Worm (Caenorhabditis elegans): ENCODE measurements around the gene C55A6.7.

Gene C55A6.7

ce11 chrV:11472209-11472608 lies 48.1 kb downstream of the C55A6.7 start, which contains the start of the genes nas-20 and nas-21:
TSS of gene nas-20 (minus strand) at chrV:11472309.
TSS of gene nas-21 (plus strand) at chrV:11472564.
- TF ChIP-seq madf-2 (tag; optimal IDR thresholded peaks at IDR 0.05) (no peak), Y22D7AL.16 (tag; optimal IDR thresholded peaks at IDR 0.05) (no peak), pag-3 (tag; optimal IDR thresholded peaks at IDR 0.05; ENCODE audit: borderline replicate concordance) (no peak), ztf-16 (tag; optimal IDR thresholded peaks at IDR 0.05) (no peak), sdc-2 (tag; optimal IDR thresholded peaks at IDR 0.05) (no peak), lin-11 (tag; optimal IDR thresholded peaks at IDR 0.05) (no peak), mec-3 (tag; optimal IDR thresholded peaks at IDR 0.05; ENCODE audit: borderline replicate concordance) (no peak), ceh-14 (tag; optimal IDR thresholded peaks at IDR 0.05) (no peak), ceh-34 (tag; optimal IDR thresholded peaks at IDR 0.05) (no peak), F13H6.1 (tag; optimal IDR thresholded peaks at IDR 0.05) (no peak), ceh-9 (tag; optimal IDR thresholded peaks at IDR 0.05) (no peak), pat-9 (tag; optimal IDR thresholded peaks at IDR 0.05) (no peak), hlh-13 (GFP tag; optimal IDR thresholded peaks at IDR 0.05) (no peak), unc-86 (tag; optimal IDR thresholded peaks at IDR 0.05) (no peak), npax-4 (tag; optimal IDR thresholded peaks at IDR 0.05) (no peak), sox-2 (GFP tag; IDR thresholded peaks at IDR 0.05) (no peak)

- no peak for TF ChIP-seq zip-5 (tag; optimal IDR thresholded peaks at IDR 0.05)
- TF ChIP-seq pag-3 (tag; optimal IDR thresholded peaks at IDR 0.05; ENCODE audit: borderline replicate concordance) = no peak
- no peak for TF ChIP-seq ceh-22 (tag; optimal IDR thresholded peaks at IDR 0.05)
- TF ChIP-seq ceh-24 (tag; optimal IDR thresholded peaks at IDR 0.05) = no peak
- no peak for TF ChIP-seq npax-4 (tag; optimal IDR thresholded peaks at IDR 0.05)
- TF ChIP-seq unc-86 (tag; optimal IDR thresholded peaks at IDR 0.05) = no peak
Observed at ce11 chrV:11470210-11470713, 50.1 kb downstream of the C55A6.7 start, which contains the start of gene aat-6. TSS of gene aat-6 (minus strand) at chrV:11470663.

Data from whole organism, late embryonic.